Worm (Caenorhabditis elegans) whole organism, late embryonic: ENCODE results near the gene mltn-9.

ENCODE experiments used
- ceh-2 ChIP-seq: sonication (generic microtip); optimal IDR thresholded peaks from 2 replicates; lab custom pipeline; 2016; ENCODE audit warnings: missing genotype, missing genetic modification characterization, missing compliant biosample characterization
- ceh-24 ChIP-seq: sonication (generic microtip); optimal IDR thresholded peaks from 2 replicates; lab custom pipeline; 2016; ENCODE audit warnings: mild to moderate bottlenecking, missing genetic modification characterization, missing compliant biosample characterization
- ceh-30 ChIP-seq: fragments of 150-350 bp; optimal IDR thresholded peaks from 2 replicates; lab custom pipeline; 2014; ENCODE audit warnings: missing biosample characterization, missing genetic modification characterization
- fkh-10 ChIP-seq: fragments of 150-350 bp; optimal IDR thresholded peaks from 2 replicates; lab custom pipeline; 2014; ENCODE audit warnings: missing biosample characterization, missing genetic modification reagents, missing genetic modification characterization
- odd-2 ChIP-seq: sonication (generic microtip); optimal IDR thresholded peaks from 2 replicates; lab custom pipeline; 2017; ENCODE audit warnings: antibody characterized with exemption, mild to moderate bottlenecking, missing genetic modification characterization, missing compliant biosample characterization
- pqm-1 ChIP-seq: sonication (generic microtip); optimal IDR thresholded peaks from 2 replicates; lab custom pipeline; 2016; ENCODE audit warnings: missing genetic modification characterization, missing compliant biosample characterization
- tbx-2 ChIP-seq: sonication (generic microtip); optimal IDR thresholded peaks from 2 replicates; lab custom pipeline; 2016; ENCODE audit warnings: missing genetic modification characterization, missing compliant biosample characterization
- unc-86 ChIP-seq: sonication (generic microtip); optimal IDR thresholded peaks from 2 replicates; lab custom pipeline; 2016; ENCODE audit warnings: missing genetic modification characterization, missing compliant biosample characterization

ce11 chrII:14605479-14605878 is 10.4 kb upstream of the mltn-9 start, which contains the start of gene F19H8.2:
- TF ChIP-seq ceh-2 (no peak), fkh-10 (no peak), ceh-30 (tag; lab: Kevin White, UChicago) (no peak), ceh-24 (tag; lab: Kevin White, UChicago) (no peak), tbx-2 (no peak), unc-86 (no peak), odd-2 (tag; lab: Kevin White, UChicago) (no peak), pqm-1 (tag; lab: Kevin White, UChicago) (no peak)
